Fruit fly (Drosophila melanogaster): ENCODE results near the gene feo.

Gene feo

DNA sequence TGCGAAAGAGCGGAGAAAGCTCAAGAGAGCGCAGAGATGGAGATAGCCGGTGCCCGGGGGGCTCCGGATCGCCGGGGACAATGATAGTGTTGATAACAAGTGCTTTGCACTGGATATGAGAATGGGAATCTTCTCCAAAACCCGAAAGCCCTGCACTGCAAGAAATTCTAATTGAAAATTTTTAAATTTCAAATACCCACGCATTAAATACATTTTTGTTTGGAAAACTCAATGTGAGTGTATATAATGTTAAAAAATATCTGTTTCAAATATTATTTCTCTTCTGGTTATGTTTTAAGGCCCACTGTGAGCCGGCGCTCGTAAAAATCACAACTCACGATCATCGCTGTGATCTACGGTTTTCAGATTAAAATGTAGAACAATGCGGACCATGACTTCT is 38.5 kb upstream of the feo start (continued):
- no peak for TF ChIP-seq CG15336 (GFP tag; IDR thresholded peaks at IDR 0.05)
- no peak for TF ChIP-seq Hr38 (GFP tag; optimal IDR thresholded peaks at IDR 0.05)
- peak; percentile 21 for TF ChIP-seq CG31627 (GFP tag; optimal IDR thresholded peaks at IDR 0.05)
- no peak for TF ChIP-seq CG6854 (GFP tag; optimal IDR thresholded peaks at IDR 0.05)
- TF ChIP-seq Gug (GFP tag; IDR thresholded peaks at IDR 0.05): no peak
- TF ChIP-seq CG32006 (GFP tag; optimal IDR thresholded peaks at IDR 0.05): peak; percentile 27
- TF ChIP-seq net (GFP tag; optimal IDR thresholded peaks at IDR 0.05): no peak
- no peak for TF ChIP-seq CG16779 (tag; optimal IDR thresholded peaks at IDR 0.05)
- no peak for TF ChIP-seq fd59A (GFP tag; optimal IDR thresholded peaks at IDR 0.05)
- no peak for TF ChIP-seq Lpt (GFP tag; optimal IDR thresholded peaks at IDR 0.05)
- TF ChIP-seq CG11762 (GFP tag; optimal IDR thresholded peaks at IDR 0.05; ENCODE audit: insufficient read depth): no peak
- no peak for TF ChIP-seq CG10631 (GFP tag; optimal IDR thresholded peaks at IDR 0.05)
- peak; percentile 38; the same call in 1 of the 3 replicates for TF ChIP-seq eg (GFP tag; IDR thresholded peaks at IDR 0.05)
- no peak for TF ChIP-seq dac (GFP tag; optimal IDR thresholded peaks at IDR 0.05)
- no peak for TF ChIP-seq Eip93F (GFP tag; optimal IDR thresholded peaks at IDR 0.05)
- peak; percentile 34 for TF ChIP-seq topi (GFP tag; optimal IDR thresholded peaks at IDR 0.05)
- TF ChIP-seq CG8632 (GFP tag; optimal IDR thresholded peaks at IDR 0.05): no peak
- no peak for TF ChIP-seq achi (GFP tag; optimal IDR thresholded peaks at IDR 0.05)
- no peak for TF ChIP-seq CG11294 (GFP tag; IDR thresholded peaks at IDR 0.05)
- TF ChIP-seq Sox14 (GFP tag; optimal IDR thresholded peaks at IDR 0.05): peak; percentile 24
- no peak for TF ChIP-seq fkh (GFP tag; optimal IDR thresholded peaks at IDR 0.05)
- peak; percentile 28 for TF ChIP-seq acj6 (GFP tag; optimal IDR thresholded peaks at IDR 0.05)
- no peak; the same call in 2 of the 3 replicates for TF ChIP-seq CG6163 (GFP tag; IDR thresholded peaks at IDR 0.05)
- no peak for TF ChIP-seq cyc (GFP tag; optimal IDR thresholded peaks at IDR 0.05)
- no peak for TF ChIP-seq Sox15 (GFP tag; optimal IDR thresholded peaks at IDR 0.05)

DNA sequence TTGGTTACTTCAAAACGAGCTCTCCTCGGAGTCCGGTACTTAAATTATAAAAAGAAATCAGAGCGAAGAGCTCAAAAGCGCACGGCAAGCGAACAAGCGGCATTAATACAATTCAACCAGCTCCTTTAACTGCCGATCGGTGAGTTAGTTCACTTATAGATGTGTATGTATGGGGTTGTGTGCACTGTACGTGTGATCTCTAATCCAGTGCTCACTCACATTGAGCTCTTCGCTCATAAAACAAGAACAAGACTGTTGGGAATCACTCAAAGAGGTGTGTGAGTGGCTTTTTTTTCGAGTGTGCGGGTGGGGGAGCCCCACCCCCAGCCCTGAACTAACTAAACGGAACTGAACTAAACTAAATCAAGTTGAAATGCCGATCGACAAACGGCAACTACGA is 36.5 kb upstream of the feo start, which contains the start of gene Ork1:
TSS of gene Ork1 (minus strand) at position 101 of the 400 bp plus-strand sequence.
- TF ChIP-seq Lpt (GFP tag; optimal IDR thresholded peaks at IDR 0.05) (no peak), salr (GFP tag; optimal IDR thresholded peaks at IDR 0.05) (no peak), fd59A (GFP tag; optimal IDR thresholded peaks at IDR 0.05) (no peak), dac (GFP tag; optimal IDR thresholded peaks at IDR 0.05) (no peak), cyc (GFP tag; optimal IDR thresholded peaks at IDR 0.05) (no peak), CG34406 (GFP tag; optimal IDR thresholded peaks at IDR 0.05) (no peak), CG6808 (GFP tag; optimal IDR thresholded peaks at IDR 0.05) (no peak), fkh (GFP tag; optimal IDR thresholded peaks at IDR 0.05) (no peak), fd85E (GFP tag; optimal IDR thresholded peaks at IDR 0.05) (no peak), CG16779 (tag; optimal IDR thresholded peaks at IDR 0.05) (no peak)

DNA sequence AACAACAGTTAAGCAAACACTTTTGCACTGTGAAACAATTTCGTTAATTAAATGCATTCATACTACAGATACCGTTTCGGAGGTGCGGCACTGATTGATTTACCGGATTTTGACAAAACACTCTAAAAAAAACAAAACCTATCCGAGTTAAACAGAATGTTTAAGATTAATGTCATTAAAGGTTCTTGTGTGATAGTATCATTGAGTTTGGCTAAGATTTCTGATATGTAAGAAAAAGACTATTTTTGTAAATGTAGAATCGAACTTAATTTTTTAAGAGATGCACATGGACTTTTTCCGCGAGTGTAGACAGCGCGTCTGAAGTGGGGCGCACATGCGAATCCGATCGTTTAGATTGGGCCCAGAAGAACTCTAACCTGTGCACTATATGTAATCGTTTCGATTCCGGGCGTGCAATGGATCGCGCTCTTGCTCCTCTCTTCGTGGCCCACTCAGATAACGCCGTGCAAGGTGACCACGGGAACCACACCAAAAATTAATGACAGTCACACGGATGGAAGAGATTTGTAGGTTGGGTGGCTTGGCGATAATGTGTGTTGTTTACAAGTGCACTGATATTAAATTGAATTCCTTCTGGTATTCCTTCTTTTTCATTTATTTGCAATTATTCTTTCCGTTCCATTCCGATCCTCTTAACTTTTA is 35.4 kb upstream of the feo start:
- TF ChIP-seq Met (GFP tag; optimal IDR thresholded peaks at IDR 0.05) (peak; percentile 8), topi (GFP tag; optimal IDR thresholded peaks at IDR 0.05) (peak; percentile 12), CG8319 (GFP tag; optimal IDR thresholded peaks at IDR 0.05) (no peak), Eip78C (GFP tag) (peak; percentile 60), svp (GFP tag) (peak; percentile 97), vri (GFP tag; optimal IDR thresholded peaks at IDR 0.05) (peak; percentile 3), Hr4 (GFP tag; optimal IDR thresholded peaks at IDR 0.05) (no peak), esn (GFP tag; optimal IDR thresholded peaks at IDR 0.05) (peak; percentile 14)

DNA sequence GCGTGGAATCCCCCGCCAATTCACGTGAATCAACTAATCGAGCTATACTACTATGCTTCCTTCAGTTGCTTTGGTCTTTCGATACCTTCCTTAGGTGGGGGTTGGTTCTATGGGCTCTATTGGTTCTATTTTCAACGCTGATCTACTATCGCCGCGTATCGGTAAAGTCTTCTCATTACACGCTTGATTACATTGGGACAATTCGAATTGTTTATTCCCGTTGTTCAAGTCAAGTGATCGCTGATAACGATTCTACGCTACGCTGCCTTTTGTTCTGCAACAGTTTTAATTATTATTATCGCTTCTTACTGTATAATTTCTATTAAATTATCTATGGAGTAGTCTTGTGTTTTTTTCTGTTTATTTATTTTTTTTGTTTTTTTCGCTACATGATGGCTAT is 33.0 kb upstream of the feo start:
- no peak for TF ChIP-seq CG11762 (GFP tag; optimal IDR thresholded peaks at IDR 0.05; ENCODE audit: insufficient read depth)
- TF ChIP-seq Eip78C (GFP tag): peak; percentile 1

Data from whole organism, prepupa.